Worm (Caenorhabditis elegans): ENCODE measurements around the gene F18A1.1.

F18A1.1 gene

DNA sequence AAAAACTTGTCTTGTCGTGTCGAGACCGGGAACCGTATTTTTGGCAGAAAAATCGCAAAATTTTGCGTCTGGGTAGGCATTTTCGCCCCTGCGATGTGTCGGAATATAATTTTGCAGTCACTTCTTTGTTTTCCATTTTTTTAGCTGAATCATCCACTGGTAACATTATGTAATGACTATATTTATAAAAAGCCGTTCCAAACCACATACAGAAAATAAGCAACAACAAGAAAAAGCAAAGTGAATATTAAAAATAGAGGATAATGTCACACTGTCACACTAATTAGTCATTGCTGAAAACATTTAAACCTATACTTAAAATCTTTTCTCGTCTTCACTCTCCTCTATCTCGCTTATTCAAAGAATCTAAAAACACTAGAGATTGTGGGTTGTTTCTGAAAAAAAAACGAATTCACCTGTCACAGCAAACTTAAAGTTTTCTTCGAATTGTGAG is 24.6 kb downstream of the F18A1.1 start, which contains the start of gene sre-1:
Gene sre-1 (plus strand): TSS at position 404 of the 454 bp plus-strand sequence.
- TF ChIP-seq elt-1 (tag; optimal IDR thresholded peaks at IDR 0.05; ENCODE audit: borderline replicate concordance, insufficient read depth) (no peak), pha-4 (tag; optimal IDR thresholded peaks at IDR 0.05) (no peak), flh-1 (GFP tag; optimal IDR thresholded peaks at IDR 0.05) (no peak), M03D4.4 (tag; optimal IDR thresholded peaks at IDR 0.05) (no peak), unc-120 (tag; optimal IDR thresholded peaks at IDR 0.05; ENCODE audit: poor library complexity, severe bottlenecking) (no peak), nhr-12 (tag; optimal IDR thresholded peaks at IDR 0.05) (no peak), unc-62 (GFP tag; optimal IDR thresholded peaks at IDR 0.05) (no peak), sem-2 (GFP tag; optimal IDR thresholded peaks at IDR 0.05) (no peak), snpc-4 (tag; optimal IDR thresholded peaks at IDR 0.05) (no peak), nhr-2 (tag; optimal IDR thresholded peaks at IDR 0.05) (no peak), tbx-8 (GFP tag; optimal IDR thresholded peaks at IDR 0.05) (no peak), mep-1 (tag; optimal IDR thresholded peaks at IDR 0.05) (no peak), cnd-1 (tag; optimal IDR thresholded peaks at IDR 0.05) (no peak), zip-8 (tag; optimal IDR thresholded peaks at IDR 0.05) (no peak), mab-5 (tag; optimal IDR thresholded peaks at IDR 0.05) (no peak), blmp-1 (tag; optimal IDR thresholded peaks at IDR 0.05) (no peak), hlh-1 (tag; optimal IDR thresholded peaks at IDR 0.05) (no peak)

DNA sequence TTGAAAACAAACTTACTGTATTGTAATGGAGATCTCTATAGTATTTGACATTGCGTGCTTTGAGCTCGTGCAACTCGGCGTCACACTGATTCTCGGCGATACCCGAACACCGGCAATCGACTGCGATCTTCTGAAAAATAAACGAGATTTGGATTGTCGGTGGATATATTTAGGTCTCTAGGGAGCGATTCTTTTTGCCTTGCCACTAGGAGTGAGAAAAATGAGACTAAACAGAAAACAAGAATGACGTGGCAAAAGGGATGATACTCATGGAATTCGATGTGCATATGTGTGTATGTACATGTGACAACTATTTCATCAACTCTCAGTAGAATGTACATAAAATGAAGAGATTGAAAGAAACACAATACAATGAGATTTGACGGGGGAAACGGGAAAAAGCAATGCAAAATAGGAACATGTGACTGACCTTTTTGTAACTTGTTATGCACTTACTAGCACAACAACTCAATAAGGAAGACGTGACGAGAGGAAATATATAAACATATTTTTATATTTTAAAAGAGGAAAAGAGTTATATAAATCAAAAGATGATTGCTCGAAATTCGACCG is 30.0 kb downstream of the F18A1.1 start:
- peak; percentile 79 for TF ChIP-seq ces-1 (GFP tag; optimal IDR thresholded peaks at IDR 0.05)
- no peak for TF ChIP-seq unc-62 (GFP tag; optimal IDR thresholded peaks at IDR 0.05)
- no peak for TF ChIP-seq nhr-2 (tag; optimal IDR thresholded peaks at IDR 0.05)
- no peak for TF ChIP-seq zip-8 (tag; optimal IDR thresholded peaks at IDR 0.05)
- no peak for TF ChIP-seq hlh-1 (tag; optimal IDR thresholded peaks at IDR 0.05)
- no peak for TF ChIP-seq lin-32 (GFP tag; optimal IDR thresholded peaks at IDR 0.05)

DNA sequence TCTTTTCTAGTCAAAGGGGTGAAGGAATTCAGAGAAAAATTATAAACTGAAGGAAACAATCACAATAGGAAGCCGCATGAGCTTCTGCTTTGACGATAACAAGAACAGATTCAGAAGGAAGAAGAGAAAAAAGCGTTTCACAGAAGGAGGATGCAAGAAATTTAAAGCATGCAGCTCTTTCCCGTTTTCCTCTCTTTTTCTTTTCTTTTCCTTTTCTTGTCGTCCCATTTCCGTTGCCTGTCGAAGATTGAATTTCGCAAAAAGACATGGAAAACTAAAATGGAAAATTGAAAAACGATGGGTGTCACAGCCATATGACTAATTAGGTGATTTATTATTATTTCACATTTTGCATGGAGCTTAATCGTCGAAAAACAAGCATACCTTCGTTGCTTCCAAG is 31.4 kb downstream of the F18A1.1 start:
- no peak for TF ChIP-seq lin-32 (GFP tag; optimal IDR thresholded peaks at IDR 0.05)
- TF ChIP-seq ces-1 (GFP tag; optimal IDR thresholded peaks at IDR 0.05) = peak; percentile 43
- TF ChIP-seq nhr-28 (tag; optimal IDR thresholded peaks at IDR 0.05) = no peak

DNA sequence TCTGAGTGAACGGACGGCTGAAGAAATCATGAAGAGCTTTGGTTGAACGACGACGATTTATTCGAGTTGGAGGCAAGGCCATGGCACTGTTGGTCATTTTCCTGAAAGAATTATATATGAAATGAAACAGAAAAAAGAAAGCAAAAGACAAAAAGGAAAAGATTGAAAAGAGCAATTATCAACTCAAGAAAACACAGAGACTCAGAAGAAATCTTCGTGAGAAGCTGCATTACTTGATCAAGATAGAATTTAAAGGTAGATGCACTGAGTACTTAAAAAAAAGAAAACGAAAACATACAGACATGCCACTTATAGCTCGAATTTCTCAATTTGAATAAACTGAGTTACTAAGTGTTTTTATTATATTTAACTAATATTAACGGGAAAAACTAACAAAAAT is 33.8 kb downstream of the F18A1.1 start, which contains the start of gene cpna-5:
Gene cpna-5 (minus strand): TSS at position 101 of the 400 bp plus-strand sequence.
- TF ChIP-seq elt-3 (tag; optimal IDR thresholded peaks at IDR 0.05) (no peak), lsy-2 (tag; optimal IDR thresholded peaks at IDR 0.05) (no peak), flh-1 (GFP tag; optimal IDR thresholded peaks at IDR 0.05) (no peak), blmp-1 (tag; optimal IDR thresholded peaks at IDR 0.05) (no peak), nhr-28 (tag; optimal IDR thresholded peaks at IDR 0.05) (no peak), lin-32 (GFP tag; optimal IDR thresholded peaks at IDR 0.05) (no peak), cnd-1 (tag; optimal IDR thresholded peaks at IDR 0.05) (no peak), hlh-1 (tag; optimal IDR thresholded peaks at IDR 0.05) (no peak), lin-13 (tag; optimal IDR thresholded peaks at IDR 0.05) (no peak), ceh-39 (tag; optimal IDR thresholded peaks at IDR 0.05) (no peak), ceh-83 (GFP tag; optimal IDR thresholded peaks at IDR 0.05) (no peak), unc-39 (tag; optimal IDR thresholded peaks at IDR 0.05) (no peak), ces-1 (GFP tag; optimal IDR thresholded peaks at IDR 0.05) (no peak), mep-1 (tag; optimal IDR thresholded peaks at IDR 0.05) (no peak), unc-62 (GFP tag; optimal IDR thresholded peaks at IDR 0.05) (no peak), unc-120 (tag; optimal IDR thresholded peaks at IDR 0.05; ENCODE audit: poor library complexity, severe bottlenecking) (no peak), nhr-12 (tag; optimal IDR thresholded peaks at IDR 0.05) (no peak), elt-1 (tag; optimal IDR thresholded peaks at IDR 0.05; ENCODE audit: borderline replicate concordance, insufficient read depth) (no peak), sptf-1 (tag; optimal IDR thresholded peaks at IDR 0.05) (no peak), ztf-11 (tag; optimal IDR thresholded peaks at IDR 0.05) (no peak)

DNA sequence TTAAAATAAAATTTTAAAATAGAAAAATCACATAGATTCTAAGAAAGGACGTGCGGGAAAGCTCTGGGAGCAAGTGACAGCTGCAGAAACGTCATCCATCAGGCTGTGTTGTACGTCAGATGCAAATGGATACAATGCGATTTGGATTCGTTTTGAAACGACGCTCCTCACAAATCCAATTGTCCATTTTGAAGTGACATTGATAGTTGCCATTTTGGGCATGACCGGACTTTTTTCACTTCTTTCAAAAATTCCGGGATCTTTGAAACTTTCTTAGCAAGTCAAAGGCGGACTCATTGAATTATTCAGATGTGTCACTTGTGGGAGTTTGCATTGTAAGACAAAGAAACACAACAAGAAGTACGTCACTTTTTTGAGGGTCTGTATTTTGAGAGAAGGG is 34.4 kb downstream of the F18A1.1 start:
- no peak for TF ChIP-seq elt-3 (tag; optimal IDR thresholded peaks at IDR 0.05)
- TF ChIP-seq cnd-1 (tag; optimal IDR thresholded peaks at IDR 0.05) = no peak
- no peak for TF ChIP-seq hlh-1 (tag; optimal IDR thresholded peaks at IDR 0.05)
- no peak for TF ChIP-seq unc-120 (tag; optimal IDR thresholded peaks at IDR 0.05; ENCODE audit: poor library complexity, severe bottlenecking)
- TF ChIP-seq nhr-76 (tag; optimal IDR thresholded peaks at IDR 0.05) = no peak
- peak; percentile 84 for TF ChIP-seq ces-1 (GFP tag; optimal IDR thresholded peaks at IDR 0.05)
- no peak for TF ChIP-seq mep-1 (tag; optimal IDR thresholded peaks at IDR 0.05)
